Worm (Caenorhabditis elegans) whole organism, young adult: ENCODE data around the gene Y55F3AM.11.

Experiments
- C17E4.6 ChIP-seq: fragments of 200-800 bp; sonication (Bioruptor generic); IDR thresholded peaks from 2 replicates; pipeline ENCODE4 v1.3.6; 2022; ENCODE audit warnings: missing genetic modification reagents, missing genetic modification characterization, missing compliant biosample characterization
- F39B2.1 ChIP-seq: fragments of 200-800 bp; sonication (Bioruptor generic); IDR thresholded peaks from 2 replicates; pipeline ENCODE4 v1.3.6; 2022; ENCODE audit warnings: missing genetic modification reagents, missing genetic modification characterization, missing compliant biosample characterization
- F55B11.4 ChIP-seq: sonication (generic microtip); optimal IDR thresholded peaks from 2 replicates; lab custom pipeline; 2016; ENCODE audit warnings: missing compliant biosample characterization, missing genetic modification characterization, borderline replicate concordance; ENCODE audit not compliant: insufficient read depth
- T26A5.8 ChIP-seq: sonication (generic microtip); optimal IDR thresholded peaks from 2 replicates; lab custom pipeline; 2016; ENCODE audit warnings: missing genetic modification characterization, missing compliant biosample characterization
- Y53F4B.3 ChIP-seq: fragments of 200-800 bp; sonication (Bioruptor generic); IDR thresholded peaks from 2 replicates; pipeline ENCODE4 v1.3.6; 2022; ENCODE audit warnings: missing genetic modification reagents, missing genetic modification characterization, missing compliant biosample characterization
- akir-1 ChIP-seq: fragments of 200-800 bp; sonication (Bioruptor generic); optimal IDR thresholded peaks from 2 replicates; lab custom pipeline; 2018; ENCODE audit warnings: mild to moderate bottlenecking, missing genetic modification characterization, moderate library complexity, missing compliant biosample characterization
- atf-7 ChIP-seq: sonication (generic microtip); optimal IDR thresholded peaks from 2 replicates; lab custom pipeline; 2017; ENCODE audit warnings: mild to moderate bottlenecking, missing genetic modification characterization, missing compliant biosample characterization
- attf-5 ChIP-seq: fragments of 200-800 bp; sonication (Bioruptor generic); optimal IDR thresholded peaks from 2 replicates; lab custom pipeline; 2018; ENCODE audit warnings: mild to moderate bottlenecking, missing genetic modification characterization, missing compliant biosample characterization
- bed-1 ChIP-seq: fragments of 200-800 bp; sonication (Bioruptor generic); IDR thresholded peaks from 2 replicates; pipeline ENCODE4 v1.3.6; 2022; ENCODE audit warnings: missing genetic modification reagents, missing genetic modification characterization, missing compliant biosample characterization
- cebp-2 ChIP-seq: fragments of 200-800 bp; sonication (Bioruptor generic); IDR thresholded peaks from 2 replicates; pipeline ENCODE4 v1.3.6; 2022; ENCODE audit warnings: missing genetic modification characterization, missing compliant biosample characterization
- ceh-58 ChIP-seq: fragments of 200-800 bp; sonication (Bioruptor generic); IDR thresholded peaks from 2 replicates; pipeline ENCODE4 v1.3.6; 2022; ENCODE audit warnings: missing genetic modification characterization, missing compliant biosample characterization
- ceh-79 ChIP-seq: sonication (generic microtip); optimal IDR thresholded peaks from 2 replicates; lab custom pipeline; 2017; ENCODE audit warnings: mild to moderate bottlenecking, missing genetic modification characterization, missing compliant biosample characterization
- ceh-91 ChIP-seq: fragments of 200-800 bp; sonication (Bioruptor generic); IDR thresholded peaks from 2 replicates; pipeline ENCODE4 v1.3.6; 2022; ENCODE audit warnings: missing genetic modification reagents, missing genetic modification characterization, missing compliant biosample characterization
- chd-7 ChIP-seq: sonication (generic microtip); optimal IDR thresholded peaks from 2 replicates; lab custom pipeline; 2016; ENCODE audit warnings: mild to moderate bottlenecking, missing genetic modification characterization, moderate library complexity, missing compliant biosample characterization
- dox-1 ChIP-seq: fragments of 200-800 bp; sonication (Bioruptor generic); IDR thresholded peaks from 2 replicates; pipeline ENCODE4 v1.3.6; 2022; ENCODE audit warnings: missing genetic modification reagents, missing genetic modification characterization, missing compliant biosample characterization
- efl-1 ChIP-seq: fragments of 150-350 bp; optimal IDR thresholded peaks from 2 replicates; lab custom pipeline; 2014; ENCODE audit warnings: missing biosample characterization, missing genetic modification reagents, missing genetic modification characterization
- egl-18 ChIP-seq: fragments of 200-800 bp; sonication (Bioruptor generic); IDR thresholded peaks from 2 replicates; pipeline ENCODE4 v1.3.6; 2022; ENCODE audit warnings: missing genetic modification reagents, missing genetic modification characterization, missing compliant biosample characterization
- egl-44 ChIP-seq: fragments of 200-800 bp; sonication (Bioruptor generic); IDR thresholded peaks from 2 replicates; pipeline ENCODE4 v1.3.6; 2022; ENCODE audit warnings: missing genetic modification reagents, missing genetic modification characterization, missing compliant biosample characterization
- egrh-3 ChIP-seq: fragments of 200-800 bp; sonication (Bioruptor generic); IDR thresholded peaks from 2 replicates; pipeline ENCODE4 v1.3.6; 2022; ENCODE audit warnings: missing genetic modification reagents, missing genetic modification characterization, missing compliant biosample characterization
- hmg-20 ChIP-seq: fragments of 200-800 bp; sonication (Bioruptor generic); IDR thresholded peaks from 2 replicates; pipeline ENCODE4 v1.3.6; 2022; ENCODE audit warnings: missing genetic modification reagents, missing genetic modification characterization, missing compliant biosample characterization
- lag-1 ChIP-seq: fragments of 200-800 bp; sonication (Bioruptor generic); IDR thresholded peaks from 2 replicates; pipeline ENCODE4 v1.3.6; 2022; ENCODE audit warnings: missing genetic modification reagents, missing genetic modification characterization, missing compliant biosample characterization
- let-607 ChIP-seq, 2 experiments: fragments of 200-800 bp in 1 of 2; sonication (Bioruptor generic) in 1 of 2; sonication (generic microtip) in 1 of 2; optimal IDR thresholded peaks; 2 replicates each; lab custom pipeline; 2016 to 2018; ENCODE audit warnings: mild to moderate bottlenecking in 2 of 2, missing compliant biosample characterization in 2 of 2, missing genetic modification characterization in 2 of 2, moderate library complexity in 2 of 2, missing genotype in 1 of 2
- mel-28 ChIP-seq: sonication (generic microtip); optimal IDR thresholded peaks from 2 replicates; lab custom pipeline; 2016; ENCODE audit warnings: borderline replicate concordance, mild to moderate bottlenecking, missing genetic modification characterization, missing compliant biosample characterization
- nhr-120 ChIP-seq: fragments of 200-800 bp; sonication (Bioruptor generic); IDR thresholded peaks from 2 replicates; pipeline ENCODE4 v1.3.6; 2022; ENCODE audit warnings: missing genetic modification characterization, missing compliant biosample characterization
- nhr-90 ChIP-seq: sonication (generic microtip); optimal IDR thresholded peaks from 2 replicates; lab custom pipeline; 2016; ENCODE audit warnings: missing genotype, mild to moderate bottlenecking, missing genetic modification characterization, missing compliant biosample characterization
- rcor-1 ChIP-seq: fragments of 200-800 bp; sonication (Bioruptor generic); IDR thresholded peaks from 2 replicates; pipeline ENCODE4 v1.3.6; 2022; ENCODE audit warnings: missing genetic modification reagents, missing genetic modification characterization, missing compliant biosample characterization
- sea-2 ChIP-seq: fragments of 200-800 bp; sonication (Bioruptor generic); IDR thresholded peaks from 2 replicates; pipeline ENCODE4 v1.3.6; 2022; ENCODE audit warnings: missing genetic modification characterization, missing compliant biosample characterization
- snpc-1.1 ChIP-seq: sonication (generic microtip); optimal IDR thresholded peaks from 2 replicates; lab custom pipeline; 2017; ENCODE audit warnings: missing genetic modification characterization, mild to moderate bottlenecking, missing compliant biosample characterization, antibody characterized with exemption, moderate library complexity, missing genotype, missing genetic modification reagents; ENCODE audit not compliant: insufficient read depth
- snpc-4 ChIP-seq, 5 experiments: fragments of 150-350 bp in 1 of 5; sonication (generic microtip) in 4 of 5; optimal IDR thresholded peaks; 2 replicates each; lab custom pipeline; 2014 to 2018; ENCODE audit warnings: missing genetic modification characterization in 5 of 5, missing biosample characterization in 3 of 5, antibody characterized with exemption in 2 of 5, mild to moderate bottlenecking in 2 of 5, missing compliant biosample characterization in 2 of 5, missing genotype in 2 of 5, moderate library complexity in 2 of 5, missing genetic modification reagents in 1 of 5
- tbp1 ChIP-seq: fragments of 200-800 bp; sonication (Bioruptor generic); optimal IDR thresholded peaks from 2 replicates; lab custom pipeline; 2018; ENCODE audit warnings: mild to moderate bottlenecking, missing genetic modification characterization, missing compliant biosample characterization
- unc-130 ChIP-seq: sonication (generic microtip); optimal IDR thresholded peaks from 2 replicates; lab custom pipeline; 2016; ENCODE audit warnings: missing genetic modification reagents, missing genetic modification characterization, missing compliant biosample characterization
- xnd-1 ChIP-seq: sonication (generic microtip); optimal IDR thresholded peaks from 2 replicates; lab custom pipeline; 2016; ENCODE audit warnings: missing genotype, missing genetic modification reagents, missing genetic modification characterization, missing compliant biosample characterization
- ztf-18 ChIP-seq: sonication (generic microtip); optimal IDR thresholded peaks from 2 replicates; lab custom pipeline; 2016; ENCODE audit warnings: missing genotype, mild to moderate bottlenecking, missing genetic modification characterization, missing compliant biosample characterization
- ztf-28 ChIP-seq: fragments of 200-800 bp; sonication (Bioruptor generic); IDR thresholded peaks from 2 replicates; pipeline ENCODE4 v1.3.6; 2022; ENCODE audit warnings: missing genetic modification reagents, missing genetic modification characterization, missing compliant biosample characterization

Y55F3AM.11 gene

DNA sequence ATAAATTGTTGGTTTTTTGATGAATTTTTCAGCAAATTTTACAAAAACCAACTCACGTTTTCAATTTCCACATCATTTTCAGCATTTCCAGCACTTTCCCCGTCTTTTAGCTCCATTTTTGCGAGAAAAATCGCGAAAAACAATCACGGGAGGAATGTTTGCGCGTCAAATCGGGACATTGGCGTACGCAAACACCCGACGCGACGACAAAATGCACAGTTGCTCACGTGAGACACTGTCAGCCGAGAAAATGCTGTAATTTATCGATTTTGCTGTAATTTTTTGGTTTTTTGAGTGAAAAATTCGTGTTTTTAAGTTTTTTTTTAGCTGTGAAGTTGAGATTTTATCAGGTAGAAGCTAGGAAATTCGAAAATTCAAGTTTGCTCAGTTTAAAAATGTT, 34.6 kb downstream of the Y55F3AM.11 start, which contains the start of gene Y55F3AM.9 (continued):
- no peak for TF ChIP-seq atf-7 (tag; lab: Kevin White, UChicago)

DNA sequence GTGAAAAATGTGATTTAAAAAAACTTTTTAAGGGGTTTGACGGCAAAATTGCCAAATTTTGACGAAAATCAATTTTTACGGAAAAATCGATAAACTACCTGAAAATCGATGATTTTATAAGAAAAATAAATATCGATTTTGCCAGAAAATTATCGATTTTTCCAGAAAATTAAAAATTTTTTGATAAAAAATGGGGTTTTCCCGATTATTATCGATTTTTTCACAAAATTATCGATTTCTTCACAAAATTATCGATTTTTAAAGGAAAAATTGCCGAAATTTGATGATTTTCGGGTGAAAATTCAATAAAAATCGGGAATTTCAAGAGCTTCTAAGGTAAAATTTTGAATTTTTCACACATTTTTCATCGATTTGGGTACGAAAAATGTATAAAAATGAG, 37.5 kb downstream of the Y55F3AM.11 start:
- TF ChIP-seq ztf-18 (no peak), ceh-91 (GFP tag; lab: Robert Waterston, UW) (no peak), ztf-28 (GFP tag; lab: Robert Waterston, UW) (no peak), Y53F4B.3 (GFP tag; lab: Robert Waterston, UW) (no peak), let-607 (tag; optimal IDR thresholded peaks at IDR 0.05; lab: Kevin White, UChicago) (no peak), efl-1 (no peak), nhr-120 (GFP tag; lab: Robert Waterston, UW) (no peak), egl-44 (GFP tag; lab: Robert Waterston, UW) (no peak), ceh-58 (GFP tag; lab: Robert Waterston, UW) (no peak), chd-7 (tag; lab: Kevin White, UChicago) (no peak), F39B2.1 (GFP tag; lab: Robert Waterston, UW) (no peak), T26A5.8 (tag; lab: Kevin White, UChicago) (no peak), xnd-1 (tag; lab: Kevin White, UChicago) (no peak), tbp1 (GFP tag; lab: Kevin White, UChicago) (no peak), rcor-1 (no peak), nhr-90 (tag; lab: Kevin White, UChicago) (no peak), C17E4.6 (GFP tag; lab: Robert Waterston, UW) (no peak), unc-130 (GFP tag; lab: Kevin White, UChicago) (no peak), F55B11.4 (tag; lab: Kevin White, UChicago) (no peak), mel-28 (tag; lab: Kevin White, UChicago) (no peak)

DNA sequence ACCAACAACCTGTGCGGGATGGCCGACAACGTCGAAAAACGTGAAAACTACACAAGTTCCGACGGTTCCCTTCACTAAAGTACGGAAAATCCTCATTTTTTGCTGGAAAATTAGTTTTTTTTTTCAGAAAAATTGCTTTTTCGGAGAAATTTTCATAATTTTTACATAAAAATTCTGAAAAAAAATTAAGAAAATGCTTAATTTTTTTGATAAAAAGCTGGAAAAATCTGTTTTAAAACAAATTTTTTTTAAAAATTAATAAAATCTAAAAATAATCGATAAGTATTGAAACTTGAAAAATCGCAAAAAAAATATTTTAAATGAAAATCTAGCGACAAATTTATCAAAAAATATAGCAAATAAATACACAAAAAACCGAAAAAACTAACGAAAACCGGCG, 38.4 kb downstream of the Y55F3AM.11 start, which contains the start of gene immp-2:
Gene immp-2, minus strand, starts transcription at position 101 of the 400 bp plus-strand sequence.
- TF ChIP-seq ceh-79 (tag; lab: Kevin White, UChicago), result no peak
- no peak for TF ChIP-seq hmg-20
- no peak for TF ChIP-seq lag-1
- no peak for TF ChIP-seq tbp1 (GFP tag; lab: Kevin White, UChicago)
- no peak for TF ChIP-seq ztf-18
- no peak for TF ChIP-seq dox-1
- TF ChIP-seq egl-18, result no peak
- no peak for TF ChIP-seq unc-130 (GFP tag; lab: Kevin White, UChicago)
- no peak for TF ChIP-seq sea-2 (GFP tag; lab: Robert Waterston, UW)
- no peak for TF ChIP-seq akir-1
- no peak for TF ChIP-seq egl-44 (GFP tag; lab: Robert Waterston, UW)
- no peak for TF ChIP-seq snpc-4 (GFP tag; optimal IDR thresholded peaks at IDR 0.05; lab: Kevin White, UChicago)
- TF ChIP-seq snpc-4 (tag; optimal IDR thresholded peaks at IDR 0.05; lab: Kevin White, UChicago), result no peak
- no peak for TF ChIP-seq bed-1 (GFP tag; lab: Robert Waterston, UW)
- TF ChIP-seq cebp-2 (GFP tag; lab: Robert Waterston, UW), result no peak
- TF ChIP-seq egrh-3 (GFP tag; lab: Robert Waterston, UW), result no peak
- no peak for TF ChIP-seq attf-5
- TF ChIP-seq snpc-1.1 (tag; lab: Kevin White, UChicago), result no peak
- TF ChIP-seq C17E4.6 (GFP tag; lab: Robert Waterston, UW), result no peak

DNA sequence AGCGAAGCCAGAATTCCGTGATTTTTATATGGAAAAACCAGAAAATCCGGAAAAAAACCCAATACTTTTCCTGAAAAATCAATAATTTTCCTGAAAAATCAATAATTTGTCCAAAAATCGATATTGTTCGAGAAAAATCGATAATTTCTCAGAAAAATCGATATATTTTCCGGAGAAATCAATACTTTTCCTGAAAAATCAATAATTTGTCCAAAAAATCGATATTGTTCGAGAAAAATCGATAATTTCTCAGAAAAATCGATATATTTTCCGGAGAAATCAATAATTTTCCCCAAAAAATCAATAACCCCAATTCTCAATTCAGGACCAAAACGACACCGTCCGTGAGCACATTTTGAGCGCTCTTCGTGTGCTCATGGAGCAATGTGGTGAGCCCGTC, 43.7 kb downstream of the Y55F3AM.11 start:
- no peak for TF ChIP-seq chd-7 (tag; lab: Kevin White, UChicago)
- TF ChIP-seq, all 124 proteins: peak for 0
